Worm (Caenorhabditis elegans): ENCODE measurements around the gene C31E10.6.
A peak's percentile ranks its signal among the peaks of the same experiment; 100 is the strongest.
"Not testable (repeated sequence)": the region's sequence is repeated elsewhere in the genome, so short reads cannot be mapped to it uniquely, and the experiment has no call there.

Gene C31E10.6

ce11 chrX:13977439-13978118 lies 18.6 kb upstream of the C31E10.6 start, which contains the start of gene F48F7.6:
F48F7.6 (plus strand) TSS chrX:13977829.
- TF ChIP-seq mep-1 (tag; optimal IDR thresholded peaks at IDR 0.05) = peak; percentile 58
- peak; percentile 28 for TF ChIP-seq unc-62 (GFP tag; optimal IDR thresholded peaks at IDR 0.05)
- TF ChIP-seq unc-120 (tag; optimal IDR thresholded peaks at IDR 0.05; ENCODE audit: poor library complexity, severe bottlenecking) = peak; percentile 12
- TF ChIP-seq ceh-39 (tag; optimal IDR thresholded peaks at IDR 0.05) = peak; percentile 80
- TF ChIP-seq nhr-76 (tag; optimal IDR thresholded peaks at IDR 0.05) = no peak
- peak; percentile 38 for TF ChIP-seq sptf-1 (tag; optimal IDR thresholded peaks at IDR 0.05)
- TF ChIP-seq tbx-8 (GFP tag; optimal IDR thresholded peaks at IDR 0.05) = no peak
- TF ChIP-seq flh-1 (GFP tag; optimal IDR thresholded peaks at IDR 0.05) = no peak
- peak; percentile 40 for TF ChIP-seq hlh-1 (tag; optimal IDR thresholded peaks at IDR 0.05)
- TF ChIP-seq snpc-4 (tag; optimal IDR thresholded peaks at IDR 0.05) = no peak
- no peak for TF ChIP-seq unc-39 (tag; optimal IDR thresholded peaks at IDR 0.05)
- TF ChIP-seq pha-4 (tag; optimal IDR thresholded peaks at IDR 0.05) = peak; percentile 42
- peak; percentile 31 for TF ChIP-seq drap-1 (GFP tag; optimal IDR thresholded peaks at IDR 0.05)
- TF ChIP-seq M03D4.4 (tag; optimal IDR thresholded peaks at IDR 0.05) = peak; percentile 6
- peak; percentile 67 for TF ChIP-seq ces-1 (GFP tag; optimal IDR thresholded peaks at IDR 0.05)
- peak; percentile 42 for TF ChIP-seq nhr-237 (tag; optimal IDR thresholded peaks at IDR 0.05)
- TF ChIP-seq mab-5 (tag; optimal IDR thresholded peaks at IDR 0.05) = no peak
- no peak for TF ChIP-seq lin-13 (tag; optimal IDR thresholded peaks at IDR 0.05)
- peak; percentile 74 for TF ChIP-seq ham-2 (GFP tag; optimal IDR thresholded peaks at IDR 0.05)

- not testable (repeated sequence) for TF ChIP-seq mab-5 (tag; optimal IDR thresholded peaks at IDR 0.05); nhr-237 (tag; optimal IDR thresholded peaks at IDR 0.05); ham-2 (GFP tag; optimal IDR thresholded peaks at IDR 0.05)
Observed at ce11 chrX:13980417-13980816, 15.7 kb upstream of the C31E10.6 start, which contains the start of gene arrd-24. arrd-24 (minus strand) TSS chrX:13980517.

- no peak for TF ChIP-seq lsy-2 (tag; optimal IDR thresholded peaks at IDR 0.05)
- TF ChIP-seq nhr-76 (tag; optimal IDR thresholded peaks at IDR 0.05) = no peak
- TF ChIP-seq mab-5 (tag; optimal IDR thresholded peaks at IDR 0.05) = no peak
- no peak for TF ChIP-seq tbx-8 (GFP tag; optimal IDR thresholded peaks at IDR 0.05)
- TF ChIP-seq hlh-1 (tag; optimal IDR thresholded peaks at IDR 0.05) = no peak
- no peak for TF ChIP-seq unc-39 (tag; optimal IDR thresholded peaks at IDR 0.05)
- no peak for TF ChIP-seq lin-13 (tag; optimal IDR thresholded peaks at IDR 0.05)
- TF ChIP-seq sptf-1 (tag; optimal IDR thresholded peaks at IDR 0.05) = no peak
- no peak for TF ChIP-seq nhr-2 (tag; optimal IDR thresholded peaks at IDR 0.05)
- no peak for TF ChIP-seq ceh-83 (GFP tag; optimal IDR thresholded peaks at IDR 0.05)
- no peak for TF ChIP-seq bed-3 (GFP tag; optimal IDR thresholded peaks at IDR 0.05)
- TF ChIP-seq ces-1 (GFP tag; optimal IDR thresholded peaks at IDR 0.05) = no peak
- TF ChIP-seq M03D4.4 (tag; optimal IDR thresholded peaks at IDR 0.05) = no peak
- no peak for TF ChIP-seq drap-1 (GFP tag; optimal IDR thresholded peaks at IDR 0.05)
- no peak for TF ChIP-seq nhr-28 (tag; optimal IDR thresholded peaks at IDR 0.05)
- TF ChIP-seq mep-1 (tag; optimal IDR thresholded peaks at IDR 0.05) = no peak
- no peak for TF ChIP-seq ceh-39 (tag; optimal IDR thresholded peaks at IDR 0.05)
- no peak for TF ChIP-seq elt-1 (tag; optimal IDR thresholded peaks at IDR 0.05; ENCODE audit: borderline replicate concordance, insufficient read depth)
- no peak for TF ChIP-seq ztf-11 (tag; optimal IDR thresholded peaks at IDR 0.05)
- no peak for TF ChIP-seq ceh-43 (GFP tag; optimal IDR thresholded peaks at IDR 0.05)
Observed at ce11 chrX:13986307-13986706, 9.8 kb upstream of the C31E10.6 start, which contains the start of gene irld-24. irld-24 (plus strand) TSS chrX:13986607.

ce11 chrX:13990680-13991079 lies 5.5 kb upstream of the C31E10.6 start, which contains the start of gene C31E10.11:
C31E10.11 (minus strand) TSS chrX:13990780.
- TF ChIP-seq ceh-83 (GFP tag; optimal IDR thresholded peaks at IDR 0.05) (no peak), unc-62 (GFP tag; optimal IDR thresholded peaks at IDR 0.05) (no peak), zip-8 (tag; optimal IDR thresholded peaks at IDR 0.05) (no peak)

- TF ChIP-seq elt-3 (tag; optimal IDR thresholded peaks at IDR 0.05) (no peak), nhr-2 (tag; optimal IDR thresholded peaks at IDR 0.05) (no peak), drap-1 (GFP tag; optimal IDR thresholded peaks at IDR 0.05) (no peak), ceh-43 (GFP tag; optimal IDR thresholded peaks at IDR 0.05) (no peak), pha-4 (tag; optimal IDR thresholded peaks at IDR 0.05) (no peak), bed-3 (GFP tag; optimal IDR thresholded peaks at IDR 0.05) (no peak), snpc-4 (tag; optimal IDR thresholded peaks at IDR 0.05) (no peak), nhr-28 (tag; optimal IDR thresholded peaks at IDR 0.05) (no peak), blmp-1 (tag; optimal IDR thresholded peaks at IDR 0.05) (no peak), elt-1 (tag; optimal IDR thresholded peaks at IDR 0.05; ENCODE audit: borderline replicate concordance, insufficient read depth) (no peak), zip-8 (tag; optimal IDR thresholded peaks at IDR 0.05) (no peak), sem-2 (GFP tag; optimal IDR thresholded peaks at IDR 0.05) (no peak), ztf-11 (tag; optimal IDR thresholded peaks at IDR 0.05) (no peak)
Observed at ce11 chrX:14000198-14000748, 4.1 kb downstream of the C31E10.6 start.

All from whole organism, mixed stage, embryonic.